Worm (Caenorhabditis elegans) whole organism, early embryonic: ENCODE results near the gene T23G4.2.

Source experiments
- F13C5.2 ChIP-seq: sonication (generic microtip); optimal IDR thresholded peaks from 2 replicates; lab custom pipeline; 2017; ENCODE audit warnings: mild to moderate bottlenecking, missing genetic modification characterization, inconsistent platforms, missing compliant biosample characterization
- aly-1 ChIP-seq: sonication (generic microtip); optimal IDR thresholded peaks from 2 replicates; lab custom pipeline; 2016; ENCODE audit warnings: missing genetic modification characterization, missing compliant biosample characterization
- ama-1 ChIP-seq: fragments of 150-350 bp; optimal IDR thresholded peaks from 2 replicates; lab custom pipeline; 2014
- ceh-13 ChIP-seq: fragments of 200-800 bp; sonication (Bioruptor generic); optimal IDR thresholded peaks from 2 replicates; lab custom pipeline; 2018; ENCODE audit warnings: mild to moderate bottlenecking, missing genetic modification characterization, missing compliant biosample characterization
- scrt-1 ChIP-seq: fragments of 200-800 bp; sonication (Bioruptor generic); IDR thresholded peaks from 2 replicates; pipeline ENCODE4 v1.3.6; 2022; ENCODE audit warnings: missing genetic modification characterization, missing compliant biosample characterization

DNA sequence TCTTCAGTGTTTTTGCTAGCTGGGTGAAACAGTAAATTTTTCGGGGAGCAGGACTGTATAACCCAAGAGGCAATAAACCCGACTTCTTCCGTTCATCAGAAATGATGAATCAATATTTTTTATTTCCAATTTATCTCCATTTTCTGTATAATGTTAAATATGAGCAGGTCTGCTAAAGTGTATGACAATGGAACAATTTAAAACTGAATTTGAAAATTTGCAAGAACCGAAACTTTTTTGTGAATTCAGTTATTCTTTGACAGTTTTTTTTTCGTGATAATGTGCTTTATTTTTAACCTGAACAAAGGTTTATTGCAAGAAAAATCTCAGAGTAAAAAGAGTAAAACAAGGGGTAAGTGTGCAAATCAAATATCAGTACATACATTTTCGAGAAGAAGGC lies 24.3 kb downstream of the T23G4.2 start:
- TF ChIP-seq aly-1 (tag; lab: Kevin White, UChicago) (no peak), F13C5.2 (tag; lab: Kevin White, UChicago) (no peak), ama-1 (no peak), scrt-1 (GFP tag; lab: Robert Waterston, UW) (no peak), ceh-13 (GFP tag; lab: Kevin White, UChicago) (no peak)
